Fruit fly (Drosophila melanogaster): ENCODE measurements around the gene CG16789.

Gene CG16789

DNA sequence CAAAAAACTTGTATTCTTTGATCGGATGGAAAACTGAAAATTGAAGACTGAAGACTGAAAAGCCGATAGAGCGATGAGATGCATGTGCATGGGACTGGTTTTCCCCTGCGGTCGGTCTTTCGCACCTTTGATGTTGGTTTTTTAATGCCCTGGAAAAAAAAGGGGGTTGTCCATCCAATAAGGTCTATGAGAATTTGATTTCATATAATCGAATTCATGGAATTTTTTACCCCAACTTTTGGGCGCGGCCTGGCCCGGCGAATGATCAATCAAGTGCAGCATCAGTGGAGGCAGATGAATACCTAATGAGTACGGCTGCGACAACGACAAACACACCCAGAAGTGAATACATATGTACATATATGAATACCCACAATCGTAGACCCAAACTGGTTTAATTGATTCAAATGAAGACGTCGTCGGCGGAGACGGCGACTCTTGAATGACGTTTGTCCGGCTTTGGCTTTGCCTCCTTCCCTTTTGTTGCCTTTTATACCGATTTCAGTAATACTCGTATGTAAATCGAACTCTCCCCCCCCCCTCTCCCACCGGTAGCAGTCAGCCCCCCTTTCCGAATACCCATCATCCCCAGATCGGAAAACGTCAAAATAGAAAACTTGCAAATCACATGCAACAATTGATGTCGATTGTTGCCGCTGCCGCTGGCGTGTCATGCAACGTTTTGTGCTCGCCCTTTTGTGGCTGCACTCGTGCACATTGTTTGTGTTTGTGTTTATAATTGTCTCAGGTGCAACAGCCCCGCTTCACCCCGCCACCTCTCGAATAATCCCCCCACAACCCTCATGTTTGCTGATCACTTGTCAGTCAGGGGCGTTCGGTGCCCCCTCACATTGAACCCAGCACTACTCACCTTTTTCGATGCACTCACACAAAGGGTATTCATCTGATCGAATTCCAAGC lies 37.3 kb downstream of the CG16789 start:
- no peak for TF ChIP-seq noc (tag; optimal IDR thresholded peaks at IDR 0.05)

DNA sequence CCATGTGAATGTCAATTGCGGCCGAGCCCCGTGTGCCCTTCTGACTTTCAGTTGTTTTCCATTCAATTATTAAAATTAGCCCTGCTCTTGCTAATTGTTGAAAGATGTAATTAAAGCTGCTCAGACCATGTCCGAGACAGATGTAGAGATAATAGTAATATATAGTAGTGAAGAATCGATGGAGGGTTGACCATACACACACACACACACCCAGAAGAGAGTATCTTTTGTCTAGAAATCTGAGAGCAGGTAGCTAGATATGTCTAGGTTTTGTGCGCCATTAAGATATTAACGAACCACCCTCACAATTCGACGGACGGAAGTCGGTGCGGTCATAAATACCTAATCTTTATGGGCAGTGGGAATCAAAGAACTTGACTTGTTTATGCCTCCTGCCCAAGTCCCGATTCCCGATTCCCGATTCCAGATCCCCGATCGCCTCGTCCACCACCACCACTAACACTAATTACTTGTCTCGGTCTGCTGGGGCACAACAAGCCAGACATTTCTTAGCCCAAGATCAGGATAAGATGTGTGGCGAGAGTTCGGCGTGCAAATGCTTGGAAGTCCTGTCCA lies 38.5 kb downstream of the CG16789 start:
- no peak for TF ChIP-seq noc (tag; optimal IDR thresholded peaks at IDR 0.05)

DNA sequence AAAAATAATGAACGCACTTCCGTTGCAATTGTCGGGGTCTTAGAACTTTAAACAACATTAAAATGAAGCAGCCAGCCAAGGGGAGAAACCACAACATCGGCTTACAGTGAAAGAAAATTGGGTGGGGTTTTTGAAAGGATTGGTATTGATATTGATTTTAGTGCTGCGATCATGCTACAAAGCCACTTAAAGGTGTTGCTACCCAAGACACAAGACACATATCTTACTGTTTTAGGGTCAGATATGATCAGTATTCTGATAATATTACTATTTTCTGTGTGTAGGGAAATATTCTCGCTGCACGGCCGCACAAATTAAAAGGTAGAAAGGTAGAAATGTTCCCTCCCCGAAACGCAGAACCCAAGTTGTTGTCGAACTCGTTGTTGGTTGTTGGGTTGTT lies 39.1 kb downstream of the CG16789 start:
- TF ChIP-seq noc (tag; optimal IDR thresholded peaks at IDR 0.05): no peak

DNA sequence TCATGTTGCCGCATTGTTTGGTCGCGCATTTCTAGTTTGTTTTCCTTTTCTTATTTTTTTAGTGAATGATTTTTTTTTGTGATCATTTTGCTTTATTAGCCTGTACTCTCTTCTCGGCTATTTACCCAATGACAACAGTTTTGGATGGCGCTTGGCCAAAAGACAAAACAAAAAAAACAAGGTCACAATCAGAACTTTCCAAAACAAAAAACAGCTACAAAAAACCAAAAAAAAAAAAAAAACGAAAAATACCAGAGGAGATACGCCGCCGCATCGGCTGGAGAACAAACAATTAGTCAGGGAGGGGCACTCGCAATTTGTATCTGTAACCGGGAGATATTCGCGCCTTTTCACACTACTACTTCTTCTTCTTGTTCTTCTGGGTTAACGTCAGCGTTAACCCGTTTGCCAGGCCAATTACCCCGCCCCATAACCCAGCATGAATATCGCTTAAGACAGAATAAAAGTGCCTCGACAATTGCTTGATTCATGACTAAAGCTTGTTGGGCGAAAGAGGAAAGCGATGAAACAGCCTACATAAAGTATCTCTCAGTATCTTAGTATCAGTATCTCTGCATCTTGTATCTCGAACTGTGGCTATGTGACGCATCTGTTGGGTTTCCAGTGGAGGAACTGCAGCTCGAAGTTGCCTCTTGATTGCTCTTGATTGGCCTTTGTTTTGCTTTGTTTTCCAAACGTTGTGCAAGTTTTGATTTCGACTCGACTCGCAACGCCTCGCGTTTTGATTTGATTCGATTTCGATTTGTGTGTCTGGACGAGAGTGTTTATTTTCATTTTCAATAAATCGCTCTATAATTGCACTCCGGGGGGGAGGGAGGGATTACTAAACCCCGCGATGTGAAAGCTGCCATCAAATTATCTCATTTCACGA lies 41.2 kb downstream of the CG16789 start:
- no peak for TF ChIP-seq noc (tag; optimal IDR thresholded peaks at IDR 0.05)

DNA sequence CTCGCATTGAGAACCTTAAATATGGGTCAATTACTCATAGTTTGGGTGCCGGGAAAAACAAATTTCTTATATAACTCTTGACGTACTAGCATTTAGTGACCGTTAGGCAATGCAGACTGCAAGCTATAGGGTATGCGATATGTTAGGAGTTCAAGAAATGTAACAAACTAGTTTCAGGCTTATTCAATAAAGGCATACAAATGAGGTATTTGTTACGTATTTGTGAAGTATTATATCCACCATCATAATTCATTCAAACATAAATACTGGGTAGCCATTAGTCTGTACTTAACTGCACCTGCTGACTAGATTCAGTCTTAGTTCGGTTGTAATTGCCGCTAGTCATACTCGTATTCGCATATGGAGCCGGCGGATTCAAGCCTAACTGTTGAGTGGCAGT lies 42.2 kb downstream of the CG16789 start:
- TF ChIP-seq noc (tag; optimal IDR thresholded peaks at IDR 0.05): no peak

DNA sequence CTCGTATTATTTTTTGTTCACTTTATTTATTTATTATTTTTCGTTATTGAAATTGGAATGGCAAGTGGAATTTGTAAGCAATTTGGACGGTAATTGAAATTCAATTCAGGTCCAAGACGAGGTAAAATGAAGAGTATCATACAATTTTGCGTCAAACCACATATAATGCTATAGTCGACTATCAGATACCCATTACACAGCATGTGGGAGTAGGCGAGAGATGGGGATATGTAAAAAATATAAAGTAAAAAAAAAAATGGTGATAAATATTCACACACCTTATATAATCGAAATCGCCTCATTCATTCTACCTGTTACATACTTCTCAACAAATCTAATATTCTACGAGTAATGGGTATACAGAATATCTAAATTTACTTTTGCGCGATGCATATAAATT lies 46.2 kb downstream of the CG16789 start:
- TF ChIP-seq noc (tag; optimal IDR thresholded peaks at IDR 0.05): peak; percentile 33

DNA sequence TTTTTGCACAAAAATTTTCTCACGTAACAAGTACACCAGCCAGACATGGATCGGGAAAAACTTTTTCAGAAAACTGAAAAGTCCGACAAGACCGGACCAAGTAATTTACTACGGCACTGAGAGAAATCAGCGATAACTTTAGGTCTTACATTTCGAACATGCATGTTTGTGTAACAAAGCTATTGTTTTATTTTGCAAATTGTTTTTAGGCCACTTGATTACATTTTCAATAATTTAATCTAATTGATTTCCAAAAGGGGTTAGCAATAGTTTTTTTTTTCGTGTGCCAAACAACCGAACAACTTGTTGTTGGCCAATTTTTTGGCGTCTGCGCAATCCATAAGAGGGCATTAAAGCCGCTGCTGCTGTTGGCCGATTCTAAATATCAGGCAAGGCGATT lies 47.1 kb downstream of the CG16789 start:
- peak; percentile 39 for TF ChIP-seq noc (tag; optimal IDR thresholded peaks at IDR 0.05)

DNA sequence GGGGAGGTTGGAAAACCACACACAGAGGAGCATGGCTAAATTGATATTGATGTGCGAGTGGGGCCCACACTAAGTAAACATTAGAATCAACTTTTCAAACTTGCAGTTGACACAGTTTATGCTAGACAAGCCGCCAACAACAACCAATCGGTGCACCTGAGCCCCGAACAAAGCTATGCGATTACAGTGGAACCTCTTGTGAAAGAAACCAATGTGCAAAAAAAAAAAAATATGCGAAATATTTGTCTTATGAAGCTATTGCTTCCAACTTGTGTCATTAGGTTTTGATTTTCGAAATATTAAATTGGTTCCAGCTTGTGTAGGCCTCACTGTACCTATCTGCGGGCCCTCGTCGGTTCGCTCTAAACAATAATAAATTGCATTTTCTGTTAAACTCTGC lies 52.3 kb downstream of the CG16789 start:
- TF ChIP-seq noc (tag; optimal IDR thresholded peaks at IDR 0.05): peak; percentile 60
